Worm (Caenorhabditis elegans) whole organism, mixed stage, embryonic: ENCODE data around the gene zmp-2.

Source experiments
- cnd-1 ChIP-seq: fragments of 200-800 bp; sonication (Bioruptor generic); optimal IDR thresholded peaks from 2 replicates; lab custom pipeline; 2018; ENCODE audit warnings: mild to moderate bottlenecking, missing genetic modification characterization, missing compliant biosample characterization
- elt-1 ChIP-seq: sonication (generic microtip); optimal IDR thresholded peaks from 2 replicates; lab custom pipeline; 2017; ENCODE audit warnings: missing genetic modification characterization, mild to moderate bottlenecking, missing compliant biosample characterization, antibody characterized with exemption, moderate library complexity, borderline replicate concordance; ENCODE audit not compliant: insufficient read depth
- elt-3 ChIP-seq: fragments of 150-350 bp; optimal IDR thresholded peaks from 2 replicates; lab custom pipeline; 2014; ENCODE audit warnings: missing biosample characterization, missing genetic modification characterization
- hlh-1 ChIP-seq: fragments of 150-350 bp; optimal IDR thresholded peaks from 2 replicates; lab custom pipeline; 2014; ENCODE audit warnings: missing biosample characterization, missing genetic modification reagents, missing genetic modification characterization
- lin-13 ChIP-seq: fragments of 150-350 bp; optimal IDR thresholded peaks from 2 replicates; lab custom pipeline; 2014; ENCODE audit warnings: missing biosample characterization, missing genetic modification characterization
- mep-1 ChIP-seq: fragments of 150-350 bp; optimal IDR thresholded peaks from 2 replicates; lab custom pipeline; 2017; ENCODE audit warnings: missing biosample characterization, missing genetic modification reagents, missing genetic modification characterization, inconsistent platforms
- mls-2 ChIP-seq: sonication (generic microtip); optimal IDR thresholded peaks from 2 replicates; lab custom pipeline; 2016; ENCODE audit warnings: mild to moderate bottlenecking, missing genetic modification characterization, moderate library complexity, missing compliant biosample characterization
- nhr-237 ChIP-seq: fragments of 150-350 bp; optimal IDR thresholded peaks from 2 replicates; lab custom pipeline; 2014; ENCODE audit warnings: missing biosample characterization, missing genetic modification characterization
- nhr-76 ChIP-seq: sonication (generic microtip); optimal IDR thresholded peaks from 2 replicates; lab custom pipeline; 2017; ENCODE audit warnings: missing biosample characterization, missing genetic modification characterization
- snpc-4 ChIP-seq: fragments of 150-350 bp; optimal IDR thresholded peaks from 2 replicates; lab custom pipeline; 2014; ENCODE audit warnings: missing biosample characterization, missing genetic modification characterization
- unc-39 ChIP-seq: fragments of 150-350 bp; optimal IDR thresholded peaks from 2 replicates; lab custom pipeline; 2014; ENCODE audit warnings: missing biosample characterization, missing genetic modification characterization
- unc-62 ChIP-seq: fragments of 150-350 bp; optimal IDR thresholded peaks from 2 replicates; lab custom pipeline; 2014; ENCODE audit warnings: missing biosample characterization, missing genetic modification reagents, missing genetic modification characterization
- zip-8 ChIP-seq: fragments of 150-350 bp; optimal IDR thresholded peaks from 2 replicates; lab custom pipeline; 2014; ENCODE audit warnings: missing biosample characterization, missing genetic modification characterization
- ztf-11 ChIP-seq: fragments of 150-350 bp; optimal IDR thresholded peaks from 2 replicates; lab custom pipeline; 2014; ENCODE audit warnings: missing biosample characterization, missing genetic modification characterization

DNA sequence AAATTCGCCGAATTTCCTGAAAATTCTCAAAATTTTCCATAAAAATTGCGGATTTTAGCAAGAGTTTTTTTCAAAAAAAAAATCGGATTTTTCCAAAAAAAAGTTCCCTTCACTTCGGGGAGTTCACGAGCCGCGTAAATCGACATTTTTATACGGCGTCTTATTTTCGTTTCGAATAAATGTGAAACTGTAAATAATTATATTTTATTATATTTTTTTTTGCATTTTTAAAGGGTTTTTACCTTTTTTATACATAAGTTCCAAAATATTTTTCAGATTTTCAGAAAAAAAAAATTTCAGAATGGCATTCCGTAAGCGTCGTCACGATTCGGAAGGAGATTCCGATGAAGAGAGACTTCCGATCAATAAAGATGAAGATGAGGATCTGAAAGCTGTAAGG is 13.3 kb upstream of the zmp-2 start, which contains the start of gene Y71H2B.2:
- no peak for TF ChIP-seq snpc-4 (tag; lab: Kevin White, UChicago)
- no peak for TF ChIP-seq hlh-1 (tag; lab: Kevin White, UChicago)
- no peak for TF ChIP-seq nhr-237
- no peak for TF ChIP-seq elt-1 (tag; lab: Kevin White, UChicago)
- no peak for TF ChIP-seq ztf-11 (tag; lab: Kevin White, UChicago)
- no peak for TF ChIP-seq lin-13 (tag; lab: Kevin White, UChicago)
- no peak for TF ChIP-seq unc-39 (tag; lab: Kevin White, UChicago)
- no peak for TF ChIP-seq mls-2 (tag; lab: Kevin White, UChicago)
- TF ChIP-seq unc-62, result no peak
- TF ChIP-seq cnd-1, result no peak
- no peak for TF ChIP-seq zip-8
- TF ChIP-seq nhr-76 (tag; lab: Kevin White, UChicago), result no peak
- no peak for TF ChIP-seq mep-1 (tag; lab: Kevin White, UChicago)
- TF ChIP-seq elt-3, result no peak
